Worm (Caenorhabditis elegans): ENCODE results near the gene pat-3.

DNA sequence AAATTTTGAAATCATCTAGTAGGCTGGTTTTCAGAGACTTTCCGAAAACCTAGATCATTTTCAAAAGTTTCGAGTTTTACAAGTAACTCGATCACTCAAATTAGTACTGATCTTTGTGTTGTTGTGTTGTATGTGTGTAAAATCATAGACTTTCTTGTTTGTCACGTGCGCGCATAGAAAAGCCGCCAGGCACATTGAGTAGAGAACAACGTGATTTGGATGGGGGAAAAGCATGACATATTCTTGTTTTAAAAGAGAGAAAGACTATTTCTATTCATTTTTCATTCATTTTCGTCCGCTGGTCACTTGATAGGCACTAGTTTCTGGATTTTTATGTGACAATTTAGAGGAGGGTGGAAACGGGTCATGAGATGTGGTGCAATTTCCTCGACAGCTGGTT, 40.3 kb upstream of the pat-3 start:
- TF ChIP-seq unc-130 (GFP tag; optimal IDR thresholded peaks at IDR 0.05) (no peak), dmd-8 (GFP tag; IDR thresholded peaks at IDR 0.05) (no peak), aly-2 (tag; optimal IDR thresholded peaks at IDR 0.05) (no peak), ceh-82 (tag; optimal IDR thresholded peaks at IDR 0.05) (no peak), lin-13 (GFP tag; optimal IDR thresholded peaks at IDR 0.05) (no peak)
